Fruit fly (Drosophila melanogaster) whole organism, embryonic: Measurements from ENCODE around the gene alphaSnap.

ENCODE experiments used
- CG12219 ChIP-seq: fragments of 200-800 bp; sonication (Bioruptor generic); optimal IDR thresholded peaks from 3 replicates; lab custom pipeline; 2018; ENCODE audit warnings: missing biosample characterization, mild to moderate bottlenecking, missing genetic modification characterization
- CG14860 ChIP-seq: fragments of 200-800 bp; sonication (Bioruptor generic); IDR thresholded peaks from 3 replicates; pipeline ENCODE4 v1.3.6; 2022; ENCODE audit warnings: missing biosample characterization, missing genetic modification characterization; ENCODE audit not compliant: partially characterized antibody
- CG15601 ChIP-seq: fragments of 200-800 bp; sonication (Bioruptor generic); optimal IDR thresholded peaks from 3 replicates; lab custom pipeline; 2019; ENCODE audit warnings: missing biosample characterization, mild to moderate bottlenecking, missing genetic modification characterization, moderate library complexity
- CG17802 ChIP-seq: fragments of 200-800 bp; sonication (Bioruptor generic); optimal IDR thresholded peaks from 2 replicates; lab custom pipeline; 2018; ENCODE audit warnings: missing biosample characterization, mild to moderate bottlenecking, missing genetic modification characterization, moderate library complexity
- CG18011 ChIP-seq: fragments of 200-800 bp; sonication (Bioruptor generic); optimal IDR thresholded peaks from 2 replicates; lab custom pipeline; 2017; ENCODE audit warnings: missing biosample characterization, missing genetic modification characterization, mild to moderate bottlenecking, moderate library complexity, missing genotype
- CG2202 ChIP-seq: fragments of 200-800 bp; sonication (Bioruptor generic); optimal IDR thresholded peaks from 2 replicates; lab custom pipeline; 2018; ENCODE audit warnings: missing biosample characterization, mild to moderate bottlenecking, missing genetic modification characterization
- CG33557 ChIP-seq: fragments of 200-800 bp; sonication (Bioruptor generic); optimal IDR thresholded peaks from 2 replicates; lab custom pipeline; 2019; ENCODE audit warnings: missing biosample characterization, mild to moderate bottlenecking, missing genetic modification characterization, moderate library complexity
- CG4854 ChIP-seq: fragments of 200-800 bp; sonication (Bioruptor generic); optimal IDR thresholded peaks from 2 replicates; lab custom pipeline; 2016; ENCODE audit warnings: missing biosample characterization, missing genetic modification characterization, inconsistent platforms
- CG5180 ChIP-seq: fragments of 200-800 bp; sonication (Bioruptor generic); optimal IDR thresholded peaks from 3 replicates; lab custom pipeline; 2017; ENCODE audit warnings: missing biosample characterization, missing genetic modification characterization, mild to moderate bottlenecking, moderate library complexity, missing genetic modification reagents
- CG6654 ChIP-seq: fragments of 200-800 bp; sonication (Bioruptor generic); optimal IDR thresholded peaks from 2 replicates; lab custom pipeline; 2017; ENCODE audit warnings: missing biosample characterization, mild to moderate bottlenecking, missing genetic modification characterization
- CG6689 ChIP-seq: fragments of 200-800 bp; sonication (Bioruptor generic); IDR thresholded peaks from 2 replicates; pipeline ENCODE4 v1.3.6; 2022; ENCODE audit warnings: missing biosample characterization, missing genetic modification characterization
- CG6765 ChIP-seq: fragments of 200-800 bp; sonication (Bioruptor generic); optimal IDR thresholded peaks from 3 replicates; lab custom pipeline; 2017; ENCODE audit warnings: missing biosample characterization, mild to moderate bottlenecking, missing genetic modification characterization
- CG7271 ChIP-seq: fragments of 200-800 bp; sonication (Bioruptor generic); optimal IDR thresholded peaks from 2 replicates; lab custom pipeline; 2018; ENCODE audit warnings: missing biosample characterization, mild to moderate bottlenecking, missing genetic modification characterization, moderate library complexity
- CG7987 ChIP-seq: fragments of 200-800 bp; sonication (Bioruptor generic); optimal IDR thresholded peaks from 2 replicates; lab custom pipeline; 2018; ENCODE audit warnings: missing biosample characterization, mild to moderate bottlenecking, missing genetic modification characterization, moderate library complexity
- CG9609 ChIP-seq: fragments of 200-800 bp; sonication (Bioruptor generic); optimal IDR thresholded peaks from 3 replicates; lab custom pipeline; 2016; ENCODE audit warnings: missing biosample characterization, missing genetic modification characterization
- D19A ChIP-seq: fragments of 200-800 bp; optimal IDR thresholded peaks from 3 replicates; lab custom pipeline; 2019; ENCODE audit warnings: missing biosample characterization, mild to moderate bottlenecking, missing genetic modification characterization, moderate library complexity
- E2f1 ChIP-seq: fragments of 200-800 bp; sonication (Bioruptor generic); IDR thresholded peaks from 2 replicates; pipeline ENCODE4 v1.3.6; 2022; ENCODE audit warnings: missing biosample characterization, missing genetic modification characterization
- Ets65A ChIP-seq: fragments of 200-800 bp; sonication (Bioruptor generic); peaks from one replicate; lab custom pipeline; 2016; ENCODE audit warnings: missing biosample characterization, missing genetic modification characterization
- MESR4 ChIP-seq: fragments of 200-800 bp; sonication (Bioruptor generic); optimal IDR thresholded peaks from 2 replicates; lab custom pipeline; 2018; ENCODE audit warnings: missing biosample characterization, mild to moderate bottlenecking, missing genetic modification characterization, moderate library complexity
- Max ChIP-seq: fragments of 200-800 bp; sonication (Bioruptor generic); optimal IDR thresholded peaks from 2 replicates; lab custom pipeline; 2016; ENCODE audit warnings: missing biosample characterization, mild to moderate bottlenecking, missing genetic modification characterization
- Neu2 ChIP-seq: fragments of 200-800 bp; sonication (Bioruptor generic); optimal IDR thresholded peaks from 3 replicates; lab custom pipeline; 2016; ENCODE audit warnings: missing biosample characterization, missing genetic modification characterization, borderline replicate concordance
- Pdp1 ChIP-seq, 2 experiments: fragments of 200-800 bp; sonication (Bioruptor generic); optimal IDR thresholded peaks; 3 replicates each; lab custom pipeline; 2016; ENCODE audit warnings: missing biosample characterization in 2 of 2, missing genetic modification characterization in 2 of 2, mild to moderate bottlenecking in 1 of 2, moderate library complexity in 1 of 2
- Scr ChIP-seq: fragments of 200-800 bp; sonication (Bioruptor generic); IDR thresholded peaks from 2 replicates; pipeline ENCODE4 v1.3.6; 2022; ENCODE audit warnings: missing biosample characterization, missing genetic modification characterization; ENCODE audit not compliant: partially characterized antibody
- Sin3A ChIP-seq: fragments of >200 bp; optimal IDR thresholded peaks from 2 replicates; lab custom pipeline; 2018
- Usf ChIP-seq: fragments of 200-800 bp; sonication (Bioruptor generic); optimal IDR thresholded peaks from 2 replicates; lab custom pipeline; 2017; ENCODE audit warnings: missing genotype, missing biosample characterization, missing genetic modification characterization
- abd-A ChIP-seq: fragments of 200-800 bp; sonication (Bioruptor generic); optimal IDR thresholded peaks from 3 replicates; lab custom pipeline; 2019; ENCODE audit warnings: missing biosample characterization, mild to moderate bottlenecking, missing genetic modification characterization, moderate library complexity
- ash1 ChIP-seq: fragments of 200-800 bp; sonication (Bioruptor generic); optimal IDR thresholded peaks from 2 replicates; lab custom pipeline; 2018; ENCODE audit warnings: missing biosample characterization, mild to moderate bottlenecking, missing genetic modification characterization
- az2 ChIP-seq: fragments of 200-800 bp; sonication (Bioruptor generic); optimal IDR thresholded peaks from 3 replicates; lab custom pipeline; 2016; ENCODE audit warnings: missing biosample characterization, missing genetic modification characterization
- cato ChIP-seq: fragments of 200-800 bp; sonication (Bioruptor generic); optimal IDR thresholded peaks from 2 replicates; lab custom pipeline; 2016; ENCODE audit warnings: missing biosample characterization, missing genetic modification characterization, borderline replicate concordance
- dimm ChIP-seq: fragments of 200-800 bp; sonication (Bioruptor generic); IDR thresholded peaks from 2 replicates; pipeline ENCODE4 v1.3.6; 2022; ENCODE audit warnings: missing biosample characterization, missing genetic modification characterization
- dm ChIP-seq: fragments of 200-800 bp; sonication (Bioruptor generic); optimal IDR thresholded peaks from 3 replicates; lab custom pipeline; 2016; ENCODE audit warnings: missing biosample characterization, missing genetic modification characterization
- eve ChIP-seq, 2 experiments: fragments of >200 bp; optimal IDR thresholded peaks; 2 replicates each; lab custom pipeline; 2017; ENCODE audit warnings: missing biosample characterization in 2 of 2, missing genetic modification characterization in 2 of 2
- gce ChIP-seq: fragments of 200-800 bp; sonication (Bioruptor generic); IDR thresholded peaks from 3 replicates; pipeline ENCODE4 v1.3.6; 2022; ENCODE audit warnings: missing biosample characterization, missing genetic modification characterization
- gcm2 ChIP-seq: fragments of 200-800 bp; sonication (Bioruptor generic); optimal IDR thresholded peaks from 2 replicates; lab custom pipeline; 2016; ENCODE audit warnings: missing biosample characterization, missing genetic modification characterization
- insv ChIP-seq, 2 experiments: fragments of 200-800 bp; sonication (Bioruptor generic); optimal IDR thresholded peaks; 3 replicates each; lab custom pipeline; 2016 to 2018; ENCODE audit warnings: missing biosample characterization in 2 of 2, missing genetic modification characterization in 2 of 2
- kah ChIP-seq: fragments of 200-800 bp; sonication (Bioruptor generic); optimal IDR thresholded peaks from 2 replicates; lab custom pipeline; 2018; ENCODE audit warnings: missing biosample characterization, mild to moderate bottlenecking, missing genetic modification characterization
- lbe ChIP-seq: fragments of 200-800 bp; sonication (Bioruptor generic); optimal IDR thresholded peaks from 2 replicates; lab custom pipeline; 2016; ENCODE audit warnings: missing biosample characterization, mild to moderate bottlenecking, missing genetic modification characterization
- lov ChIP-seq, 2 experiments: fragments of 200-800 bp in 1 of 2; fragments of >200 bp in 1 of 2; sonication (Bioruptor generic) in 1 of 2; IDR thresholded peaks in 1 of 2; optimal IDR thresholded peaks in 1 of 2; 2 replicates in 1 of 2; 3 replicates in 1 of 2; pipeline versions ENCODE4 v1.3.6 to Lab custom; 2017 to 2022; ENCODE audit warnings: missing biosample characterization in 1 of 2, missing genetic modification characterization in 1 of 2
- odd ChIP-seq: fragments of 200-800 bp; sonication (Bioruptor generic); optimal IDR thresholded peaks from 2 replicates; lab custom pipeline; 2017; ENCODE audit warnings: missing biosample characterization, mild to moderate bottlenecking, missing genetic modification characterization
- pan ChIP-seq, 4 experiments: fragments of >200 bp in 3 of 4; fragments of 200-800 bp in 1 of 4; sonication (Bioruptor generic) in 1 of 4; optimal IDR thresholded peaks in 3 of 4; IDR thresholded peaks in 1 of 4; 2 replicates each; pipeline versions ENCODE4 v1.3.6 to Lab custom; 2017 to 2022; ENCODE audit warnings: missing biosample characterization in 2 of 4, missing genetic modification characterization in 2 of 4, mixed read lengths in 1 of 4
- pnt ChIP-seq: fragments of 200-800 bp; sonication (Bioruptor generic); optimal IDR thresholded peaks from 3 replicates; lab custom pipeline; 2016; ENCODE audit warnings: missing biosample characterization, missing genetic modification characterization
- ranshi ChIP-seq: fragments of 200-800 bp; sonication (Bioruptor generic); IDR thresholded peaks from 2 replicates; pipeline ENCODE4 v1.3.6; 2022; ENCODE audit warnings: missing biosample characterization, missing genetic modification characterization
- ro ChIP-seq: fragments of 200-800 bp; sonication (Bioruptor generic); IDR thresholded peaks from 2 replicates; pipeline ENCODE4 v1.3.6; 2022; ENCODE audit warnings: missing biosample characterization, missing genetic modification characterization
- sima ChIP-seq: fragments of 200-800 bp; sonication (Bioruptor generic); optimal IDR thresholded peaks from 2 replicates; lab custom pipeline; 2016; ENCODE audit warnings: missing biosample characterization, missing genetic modification characterization
- tio ChIP-seq: fragments of 200-800 bp; sonication (Bioruptor generic); optimal IDR thresholded peaks from 2 replicates; lab custom pipeline; 2017; ENCODE audit warnings: missing biosample characterization, missing genetic modification characterization, inconsistent platforms
- tx ChIP-seq: fragments of 200-800 bp; sonication (Bioruptor generic); optimal IDR thresholded peaks from 2 replicates; lab custom pipeline; 2016; ENCODE audit warnings: missing biosample characterization, missing genetic modification characterization
- wek ChIP-seq: fragments of 200-800 bp; sonication (Bioruptor generic); optimal IDR thresholded peaks from 3 replicates; lab custom pipeline; 2018; ENCODE audit warnings: missing biosample characterization, mild to moderate bottlenecking, missing genetic modification characterization, moderate library complexity
- yki ChIP-seq: fragments of >200 bp; optimal IDR thresholded peaks from 3 replicates; lab custom pipeline; 2018

Gene alphaSnap

DNA sequence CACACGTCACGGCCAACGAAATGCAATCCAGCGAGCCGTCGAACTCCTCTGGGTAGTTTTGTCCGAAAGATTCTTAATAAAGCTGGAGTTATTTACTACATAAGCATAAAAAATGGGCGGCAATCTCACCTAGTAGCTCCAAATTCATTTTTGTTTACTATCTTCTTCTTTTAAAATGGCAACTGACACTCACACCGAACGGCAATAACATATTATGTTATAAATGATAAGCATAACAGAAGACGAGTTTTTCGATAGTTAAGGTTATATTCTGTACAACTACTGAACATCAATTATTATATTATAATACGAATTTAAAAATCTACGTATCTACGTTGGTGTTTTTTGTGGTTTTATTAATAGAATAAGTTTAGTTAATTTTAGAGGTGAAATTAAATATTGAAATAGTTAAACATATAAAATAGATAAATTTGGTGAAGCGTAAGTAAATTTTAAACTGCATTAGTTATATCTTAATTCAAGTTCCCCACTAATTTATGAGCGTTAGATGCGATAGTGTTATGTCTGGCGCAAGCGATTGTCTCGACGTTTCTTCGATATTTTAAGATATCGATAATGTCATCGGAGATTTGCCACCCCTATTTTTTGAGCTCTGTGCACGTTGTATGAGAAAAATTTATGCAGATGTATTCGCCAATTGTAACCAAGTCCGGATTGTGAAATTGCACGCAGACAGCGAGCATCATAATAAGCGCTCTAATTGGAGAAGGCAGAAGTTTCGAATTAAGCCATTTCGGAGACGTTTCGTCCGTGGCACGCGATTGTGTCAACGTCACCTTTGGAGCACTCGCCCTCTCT, 34.5 kb downstream of the alphaSnap start, which contains the start of the genes Rbbp5 and eRF1 (continued):
- peak; percentile 53 to 61 for TF ChIP-seq Pdp1 (GFP tag; optimal IDR thresholded peaks at IDR 0.05; lab: Kevin White, UChicago)
- TF ChIP-seq Neu2 (GFP tag; lab: Kevin White, UChicago), result no peak
- no peak for TF ChIP-seq cato (GFP tag; lab: Kevin White, UChicago)
- no peak for TF ChIP-seq wek (GFP tag; lab: Kevin White, UChicago)
- peak; percentile 94 for TF ChIP-seq Scr (GFP tag; lab: Robert Waterston, UW)
- peak; percentile 26 for TF ChIP-seq CG4854
- TF ChIP-seq tx (GFP tag; lab: Kevin White, UChicago), result peak; percentile 60
- TF ChIP-seq az2, result peak; percentile 71
- TF ChIP-seq dm (GFP tag; lab: Kevin White, UChicago), result peak; percentile 77
- TF ChIP-seq lov (optimal IDR thresholded peaks at IDR 0.05; lab: Kevin White, UChicago), result no peak
- peak; percentile 64; the same call in 2 of the 3 replicates for TF ChIP-seq lov (GFP tag; IDR thresholded peaks at IDR 0.05; lab: Robert Waterston, UW)
- TF ChIP-seq D19A, result no peak
- no peak for TF ChIP-seq CG18011 (GFP tag; lab: Kevin White, UChicago)
- TF ChIP-seq CG7271, result no peak
- TF ChIP-seq kah (GFP tag; lab: Kevin White, UChicago), result no peak
- TF ChIP-seq gce (GFP tag; lab: Robert Waterston, UW), result no peak
- TF ChIP-seq CG2202 (tag; lab: Kevin White, UChicago), result no peak
- peak; percentile 55 for TF ChIP-seq CG33557 (GFP tag; lab: Kevin White, UChicago)
- TF ChIP-seq ro, result no peak
- TF ChIP-seq dimm (GFP tag; lab: Robert Waterston, UW), result no peak
- peak; percentile 86 for TF ChIP-seq Max (GFP tag; lab: Kevin White, UChicago)
- no peak for TF ChIP-seq abd-A
- TF ChIP-seq Ets65A, result peak; percentile 96
- no peak for TF ChIP-seq ash1
- no peak for TF ChIP-seq Sin3A (lab: Kevin White, UChicago)
- TF ChIP-seq CG7987 (GFP tag; lab: Kevin White, UChicago), result no peak
- TF ChIP-seq CG5180 (GFP tag; lab: Kevin White, UChicago), result no peak
- peak in 1 of 2 experiments; percentile 47 for TF ChIP-seq insv (GFP tag; optimal IDR thresholded peaks at IDR 0.05; lab: Kevin White, UChicago)
- TF ChIP-seq CG6765 (GFP tag; lab: Kevin White, UChicago), result no peak
- TF ChIP-seq pan (optimal IDR thresholded peaks at IDR 0.05; lab: Kevin White, UChicago), result no peak
- TF ChIP-seq pan (GFP tag; optimal IDR thresholded peaks at IDR 0.05 in 1 of 2, IDR thresholded peaks at IDR 0.05 in 1 of 2), result peak in 1 of 2 experiments; percentile 74
- peak; percentile 55 for TF ChIP-seq CG9609
- TF ChIP-seq CG17802, result peak; percentile 50
- TF ChIP-seq gcm2, result peak; percentile 38
- TF ChIP-seq ranshi (GFP tag; lab: Robert Waterston, UW), result 0 out of 2 replicates have a peak, but pooled peaks have one; percentile 78
- TF ChIP-seq Usf, result no peak
- peak; percentile 43 for TF ChIP-seq lbe (GFP tag; lab: Kevin White, UChicago)
- TF ChIP-seq pnt, result peak; percentile 57
- no peak for TF ChIP-seq CG12219 (GFP tag; lab: Kevin White, UChicago)
- TF ChIP-seq yki, result no peak
- peak; percentile 86 for TF ChIP-seq CG14860
- TF ChIP-seq E2f1, result peak; percentile 76
- TF ChIP-seq CG15601 (tag; lab: Kevin White, UChicago), result peak; percentile 59
- TF ChIP-seq CG6689 (GFP tag; lab: Robert Waterston, UW), result peak; percentile 81
- TF ChIP-seq MESR4 (GFP tag; lab: Kevin White, UChicago), result peak; percentile 88
- TF ChIP-seq tio (GFP tag; lab: Kevin White, UChicago), result no peak
- no peak for TF ChIP-seq eve (GFP tag; optimal IDR thresholded peaks at IDR 0.05; lab: Kevin White, UChicago)
- no peak for TF ChIP-seq CG6654
- TF ChIP-seq odd, result no peak
- TF ChIP-seq sima (GFP tag; lab: Kevin White, UChicago), result no peak
